Worm (Caenorhabditis elegans): ENCODE data around the gene cyd-1.
A peak's percentile ranks its signal among the peaks of the same experiment; 100 is the strongest.

The cyd-1 gene

ce11 chrII:12994009-12994788 is 13.8 kb downstream of the cyd-1 start (continued):
- no peak for TF ChIP-seq dmd-9 (GFP tag; IDR thresholded peaks at IDR 0.05)
- TF ChIP-seq dmd-8 (GFP tag; IDR thresholded peaks at IDR 0.05): no peak
- no peak for TF ChIP-seq zip-2 (tag; optimal IDR thresholded peaks at IDR 0.05)
- TF ChIP-seq daf-12 (tag; optimal IDR thresholded peaks at IDR 0.05): no peak
- TF ChIP-seq mep-1 (tag; optimal IDR thresholded peaks at IDR 0.05): peak; percentile 21
- peak; percentile 33 for TF ChIP-seq Y5F2A.4 (GFP tag; optimal IDR thresholded peaks at IDR 0.05)
- no peak for TF ChIP-seq pqm-1 (tag; optimal IDR thresholded peaks at IDR 0.05)
- peak in 1 of 2 experiments; percentile 15 for TF ChIP-seq daf-16 (GFP tag; optimal IDR thresholded peaks at IDR 0.05)
- TF ChIP-seq daf-16 (tag; optimal IDR thresholded peaks at IDR 0.05): peak; percentile 34
- no peak for TF ChIP-seq ama-1 (optimal IDR thresholded peaks at IDR 0.05)
- no peak for TF ChIP-seq zip-11 (GFP tag; IDR thresholded peaks at IDR 0.05)
- TF ChIP-seq nhr-237 (tag; optimal IDR thresholded peaks at IDR 0.05): no peak
- no peak for TF ChIP-seq F26F4.8 (GFP tag; conservative IDR thresholded peaks at IDR 0.05)

ce11 chrII:12995322-12995721 is 14.9 kb downstream of the cyd-1 start:
- no peak for TF ChIP-seq nhr-77 (tag; optimal IDR thresholded peaks at IDR 0.05)
- TF ChIP-seq aha-1 (tag): peak; percentile 89
- TF ChIP-seq egl-43 (GFP tag; IDR thresholded peaks at IDR 0.05): no peak
- TF ChIP-seq fkh-10 (GFP tag; optimal IDR thresholded peaks at IDR 0.05): no peak
- 0 out of 2 replicates have a peak, but pooled peaks have one; percentile 30 for TF ChIP-seq mxl-2 (GFP tag; conservative IDR thresholded peaks at IDR 0.05)
- TF ChIP-seq pqm-1 (tag; optimal IDR thresholded peaks at IDR 0.05): no peak
- TF ChIP-seq zfp-2 (tag; optimal IDR thresholded peaks at IDR 0.05): no peak
- no peak for TF ChIP-seq T20F7.1 (GFP tag; optimal IDR thresholded peaks at IDR 0.05)
- 0 out of 2 replicates have a peak, but pooled peaks have one; percentile 9 for TF ChIP-seq D1046.2 (GFP tag; IDR thresholded peaks at IDR 0.05)
- no peak for TF ChIP-seq dmd-6 (GFP tag; IDR thresholded peaks at IDR 0.05)

ce11 chrII:12996249-12996648 is 15.9 kb downstream of the cyd-1 start, which contains the start of gene hphd-1:
hphd-1 (minus strand) TSS chrII:12996571.
- TF ChIP-seq nhr-48 (tag; optimal IDR thresholded peaks at IDR 0.05): peak; percentile 37
- TF ChIP-seq ztf-11 (tag; optimal IDR thresholded peaks at IDR 0.05): no peak
- peak in 1 of 2 experiments; percentile 71 for TF ChIP-seq lsy-2 (tag; optimal IDR thresholded peaks at IDR 0.05)
- TF ChIP-seq duxl-1 (tag; optimal IDR thresholded peaks at IDR 0.05; ENCODE audit: poor library complexity): peak; percentile 61
- peak; percentile 70 for TF ChIP-seq mep-1 (tag; optimal IDR thresholded peaks at IDR 0.05)
- TF ChIP-seq nhr-28 (tag; optimal IDR thresholded peaks at IDR 0.05): peak; percentile 83
- TF ChIP-seq nhr-11 (tag; optimal IDR thresholded peaks at IDR 0.05): no peak
- TF ChIP-seq zip-2 (tag; optimal IDR thresholded peaks at IDR 0.05): no peak
- TF ChIP-seq ces-1 (GFP tag; optimal IDR thresholded peaks at IDR 0.05): no peak
- TF ChIP-seq tra-1 (GFP tag; IDR thresholded peaks at IDR 0.05): peak; percentile 35; the same call in 1 of the 2 replicates
- no peak for TF ChIP-seq mdt-29 (GFP tag; IDR thresholded peaks at IDR 0.05)
- no peak for TF ChIP-seq vab-7 (GFP tag; IDR thresholded peaks at IDR 0.05)
- no peak for TF ChIP-seq madf-5 (GFP tag; IDR thresholded peaks at IDR 0.05)
- TF ChIP-seq daf-12 (tag; optimal IDR thresholded peaks at IDR 0.05): no peak
- TF ChIP-seq aha-1 (tag): peak; percentile 28
- TF ChIP-seq Y75B8A.6 (GFP tag; IDR thresholded peaks at IDR 0.05): no peak; the same call in 1 of the 2 replicates
- TF ChIP-seq arid-1 (GFP tag; conservative IDR thresholded peaks at IDR 0.05): no peak
- TF ChIP-seq cey-2 (tag; optimal IDR thresholded peaks at IDR 0.05; ENCODE audit: borderline replicate concordance, insufficient read depth): no peak
- TF ChIP-seq mes-2 (tag; optimal IDR thresholded peaks at IDR 0.05; ENCODE audit: poor library complexity, severe bottlenecking): peak; percentile 62
- no peak for TF ChIP-seq spr-3 (GFP tag; optimal IDR thresholded peaks at IDR 0.05)
- TF ChIP-seq pha-4 (GFP tag; IDR thresholded peaks at IDR 0.05): no peak
- peak; percentile 56 for TF ChIP-seq pha-4 (tag; optimal IDR thresholded peaks at IDR 0.05)
- peak; percentile 78 for TF ChIP-seq hlh-11 (tag; optimal IDR thresholded peaks at IDR 0.05)
- TF ChIP-seq lin-1 (GFP tag; IDR thresholded peaks at IDR 0.05): peak; percentile 46; the same call in 1 of the 2 replicates
- no peak for TF ChIP-seq saeg-2 (GFP tag; IDR thresholded peaks at IDR 0.05)
- peak; percentile 48 for TF ChIP-seq nhr-102 (tag; optimal IDR thresholded peaks at IDR 0.05)
- no peak for TF ChIP-seq hmg-1.1 (GFP tag; IDR thresholded peaks at IDR 0.05)
- peak in 1 of 2 experiments; percentile 68 for TF ChIP-seq hif-1 (tag; optimal IDR thresholded peaks at IDR 0.05)
- TF ChIP-seq dve-1 (tag; optimal IDR thresholded peaks at IDR 0.05; ENCODE audit: insufficient read depth): peak; percentile 94
